Worm (Caenorhabditis elegans) whole organism, L3 larva: Measurements from ENCODE around the gene ZK795.3.

Source experiments
- ZK546.5 ChIP-seq: sonication (generic microtip); optimal IDR thresholded peaks from 2 replicates; lab custom pipeline; 2017; ENCODE audit warnings: missing biosample characterization, missing genetic modification characterization
- egl-27 ChIP-seq: sonication (generic microtip); optimal IDR thresholded peaks from 4 replicates; lab custom pipeline; 2017; ENCODE audit warnings: missing biosample characterization, missing genetic modification reagents, missing genetic modification characterization
- egl-5 ChIP-seq: fragments of 150-350 bp; optimal IDR thresholded peaks from 2 replicates; lab custom pipeline; 2017; ENCODE audit warnings: missing biosample characterization, missing genetic modification reagents, missing genetic modification characterization, inconsistent platforms
- fkh-2 ChIP-seq: fragments of 150-350 bp; optimal IDR thresholded peaks from 2 replicates; lab custom pipeline; 2014; ENCODE audit warnings: missing biosample characterization, missing genetic modification reagents, missing genetic modification characterization
- jun-1 ChIP-seq: fragments of 150-350 bp; optimal IDR thresholded peaks from 2 replicates; lab custom pipeline; 2014; ENCODE audit warnings: missing biosample characterization, missing genetic modification reagents, missing genetic modification characterization

DNA sequence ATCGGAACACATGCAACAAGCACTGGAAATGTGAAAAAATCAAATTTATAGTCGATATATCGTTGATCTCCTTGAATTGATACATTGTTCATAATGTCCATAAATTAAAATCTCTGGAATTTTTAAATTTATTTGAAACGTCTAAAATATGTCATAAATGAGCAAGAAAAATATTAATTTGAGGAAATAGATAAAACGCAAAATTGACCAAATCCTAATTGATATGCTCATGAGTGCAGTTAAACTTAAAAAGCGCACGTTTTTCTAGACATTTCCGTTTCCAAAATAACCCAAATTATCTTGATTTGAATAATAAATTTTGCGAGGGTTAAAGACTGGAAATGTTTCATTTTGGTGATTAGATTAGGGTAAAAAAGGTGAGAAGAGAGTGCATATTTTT is 36.6 kb upstream of the ZK795.3 start, which contains the start of gene sru-13:
- TF ChIP-seq fkh-2 (tag; lab: Kevin White, UChicago): no peak
- TF ChIP-seq jun-1 (tag; lab: Kevin White, UChicago): no peak
- no peak for TF ChIP-seq ZK546.5 (tag; lab: Kevin White, UChicago)
- no peak for TF ChIP-seq egl-5 (tag; lab: Kevin White, UChicago)
- TF ChIP-seq egl-27 (tag; lab: Kevin White, UChicago): no peak
